Worm (Caenorhabditis elegans) whole organism, L4 larva: ENCODE data around the gene nhr-129.

ENCODE experiments used
- daf-8 ChIP-seq: fragments of 200-800 bp; sonication (Bioruptor generic); IDR thresholded peaks from 2 replicates; pipeline ENCODE4 v1.3.6; 2022; ENCODE audit warnings: missing genetic modification characterization, missing compliant biosample characterization
- lim-7 ChIP-seq: fragments of 200-800 bp; sonication (Bioruptor generic); IDR thresholded peaks from 2 replicates; pipeline ENCODE4 v1.3.6; 2022; ENCODE audit warnings: missing genetic modification characterization, missing compliant biosample characterization
- lin-15B ChIP-seq: fragments of 150-350 bp; sonication (generic microtip); optimal IDR thresholded peaks from 3 replicates; lab custom pipeline; 2014; ENCODE audit warnings: missing biosample characterization, missing genetic modification characterization
- lir-3 ChIP-seq: sonication (generic microtip); optimal IDR thresholded peaks from 2 replicates; lab custom pipeline; 2016; ENCODE audit warnings: mild to moderate bottlenecking, missing genetic modification characterization, missing compliant biosample characterization
- nhr-25 ChIP-seq: sonication (generic microtip); optimal IDR thresholded peaks from 2 replicates; lab custom pipeline; 2017; ENCODE audit warnings: missing genetic modification characterization, mild to moderate bottlenecking, missing compliant biosample characterization, antibody characterized with exemption, moderate library complexity, borderline replicate concordance; ENCODE audit not compliant: insufficient read depth
- nhr-28 ChIP-seq: fragments of 150-350 bp; optimal IDR thresholded peaks from 2 replicates; lab custom pipeline; 2014; ENCODE audit warnings: missing biosample characterization, missing genetic modification characterization
- nhr-6 ChIP-seq: fragments of 150-350 bp; optimal IDR thresholded peaks from 2 replicates; lab custom pipeline; 2014; ENCODE audit warnings: missing biosample characterization, missing genetic modification characterization
- nhr-76 ChIP-seq: fragments of 150-350 bp; optimal IDR thresholded peaks from 2 replicates; lab custom pipeline; 2014; ENCODE audit warnings: missing biosample characterization, missing genetic modification characterization
- nhr-77 ChIP-seq: fragments of 150-350 bp; optimal IDR thresholded peaks from 2 replicates; lab custom pipeline; 2014; ENCODE audit warnings: missing biosample characterization, missing genetic modification characterization
- pha-4 ChIP-seq, 2 experiments: fragments of 150-350 bp in 1 of 2; fragments of 200-800 bp in 1 of 2; sonication (Bioruptor generic) in 1 of 2; IDR thresholded peaks in 1 of 2; optimal IDR thresholded peaks in 1 of 2; 2 replicates each; pipeline versions ENCODE4 v1.3.6 to Lab custom; 2014 to 2022; ENCODE audit warnings: missing genetic modification characterization in 2 of 2, missing genetic modification reagents in 2 of 2, missing biosample characterization in 1 of 2, missing compliant biosample characterization in 1 of 2
- unc-130 ChIP-seq: sonication (generic microtip); optimal IDR thresholded peaks from 2 replicates; lab custom pipeline; 2016; ENCODE audit warnings: missing genetic modification reagents, missing genetic modification characterization, missing compliant biosample characterization
- unc-39 ChIP-seq: sonication (generic microtip); optimal IDR thresholded peaks from 2 replicates; lab custom pipeline; 2017; ENCODE audit warnings: missing biosample characterization, missing genetic modification characterization

- no peak for TF ChIP-seq daf-8
- no peak for TF ChIP-seq lim-7 (GFP tag; lab: Robert Waterston, UW)
- no peak for TF ChIP-seq lir-3 (tag; lab: Kevin White, UChicago)
- TF ChIP-seq pha-4 (GFP tag; IDR thresholded peaks at IDR 0.05; lab: Robert Waterston, UW) = no peak
- no peak for TF ChIP-seq pha-4 (tag; optimal IDR thresholded peaks at IDR 0.05; lab: Kevin White, UChicago)
- peak; percentile 55 for TF ChIP-seq nhr-28
- peak; percentile 3 for TF ChIP-seq nhr-25
- no peak for TF ChIP-seq unc-39 (tag; lab: Kevin White, UChicago)
- TF ChIP-seq lin-15B (tag; lab: Kevin White, UChicago) = no peak
- TF ChIP-seq nhr-76 (tag; lab: Kevin White, UChicago) = no peak
- no peak for TF ChIP-seq nhr-6 (tag; lab: Kevin White, UChicago)
- TF ChIP-seq nhr-77 (tag; lab: Kevin White, UChicago) = peak; percentile 62
- no peak for TF ChIP-seq unc-130 (GFP tag; lab: Kevin White, UChicago)
These were observed 38.8 kb upstream of the nhr-129 start for ce11 chrV:13369663-13370062.
